Fruit fly (Drosophila melanogaster) whole organism, embryonic: ENCODE measurements around the gene rictor.

Experiments used
- CG10543 ChIP-seq: fragments of 200-800 bp; sonication (Bioruptor generic); optimal IDR thresholded peaks from 3 replicates; lab custom pipeline; 2017; ENCODE audit warnings: missing biosample characterization, mild to moderate bottlenecking, missing genetic modification characterization, moderate library complexity
- CG11456 ChIP-seq: fragments of 200-800 bp; sonication (Bioruptor generic); IDR thresholded peaks from 3 replicates; pipeline ENCODE4 v1.3.6; 2022; ENCODE audit warnings: missing biosample characterization, missing genetic modification characterization
- CG12769 ChIP-seq: fragments of 200-800 bp; sonication (Bioruptor generic); optimal IDR thresholded peaks from 2 replicates; lab custom pipeline; 2019; ENCODE audit warnings: missing biosample characterization, mild to moderate bottlenecking, missing genetic modification characterization, moderate library complexity
- CG13287 ChIP-seq: fragments of 200-800 bp; sonication (Bioruptor generic); IDR thresholded peaks from 2 replicates; pipeline ENCODE4 v1.3.6; 2022; ENCODE audit warnings: missing biosample characterization, missing genetic modification characterization; ENCODE audit not compliant: partially characterized antibody
- CG14860 ChIP-seq: fragments of 200-800 bp; sonication (Bioruptor generic); IDR thresholded peaks from 3 replicates; pipeline ENCODE4 v1.3.6; 2022; ENCODE audit warnings: missing biosample characterization, missing genetic modification characterization; ENCODE audit not compliant: partially characterized antibody
- CG2678 ChIP-seq: fragments of 200-800 bp; sonication (Bioruptor generic); optimal IDR thresholded peaks from 3 replicates; lab custom pipeline; 2019; ENCODE audit warnings: missing biosample characterization, mild to moderate bottlenecking, missing genetic modification characterization, moderate library complexity
- CG2889 ChIP-seq: fragments of 200-800 bp; sonication (Bioruptor generic); IDR thresholded peaks from 3 replicates; pipeline ENCODE4 v1.3.6; 2022; ENCODE audit warnings: missing biosample characterization, missing genetic modification characterization
- CG30403 ChIP-seq: fragments of 200-800 bp; sonication (Bioruptor generic); optimal IDR thresholded peaks from 3 replicates; lab custom pipeline; 2016; ENCODE audit warnings: missing biosample characterization, missing genetic modification characterization
- CG6689 ChIP-seq: fragments of 200-800 bp; sonication (Bioruptor generic); IDR thresholded peaks from 2 replicates; pipeline ENCODE4 v1.3.6; 2022; ENCODE audit warnings: missing biosample characterization, missing genetic modification characterization
- CG6791 ChIP-seq: fragments of 200-800 bp; sonication (Bioruptor generic); IDR thresholded peaks from 3 replicates; pipeline ENCODE4 v1.3.6; 2022; ENCODE audit warnings: missing biosample characterization, missing genetic modification characterization; ENCODE audit not compliant: partially characterized antibody
- CG8089 ChIP-seq: fragments of 200-800 bp; sonication (Bioruptor generic); optimal IDR thresholded peaks from 3 replicates; lab custom pipeline; 2016; ENCODE audit warnings: missing biosample characterization, missing genetic modification characterization
- CG8478 ChIP-seq: fragments of >200 bp; optimal IDR thresholded peaks from 2 replicates; lab custom pipeline; 2018
- CG9215 ChIP-seq: fragments of 200-800 bp; sonication (Bioruptor generic); IDR thresholded peaks from 2 replicates; pipeline ENCODE4 v1.3.6; 2022; ENCODE audit warnings: missing biosample characterization, missing genetic modification characterization
- CG9437 ChIP-seq: fragments of 200-800 bp; sonication (Bioruptor generic); optimal IDR thresholded peaks from 2 replicates; lab custom pipeline; 2018; ENCODE audit warnings: missing biosample characterization, mild to moderate bottlenecking, missing genetic modification characterization
- CG9797 ChIP-seq: fragments of 200-800 bp; sonication (Bioruptor generic); optimal IDR thresholded peaks from 3 replicates; lab custom pipeline; 2018; ENCODE audit warnings: missing biosample characterization, mild to moderate bottlenecking, missing genetic modification characterization
- Dref ChIP-seq: fragments of 200-800 bp; sonication (Bioruptor generic); IDR thresholded peaks from 2 replicates; pipeline ENCODE4 v1.3.6; 2022; ENCODE audit warnings: missing biosample characterization, missing genetic modification characterization
- Ets65A ChIP-seq: fragments of 200-800 bp; sonication (Bioruptor generic); peaks from one replicate; lab custom pipeline; 2016; ENCODE audit warnings: missing biosample characterization, missing genetic modification characterization
- HmgZ ChIP-seq: fragments of 200-800 bp; sonication (Bioruptor generic); optimal IDR thresholded peaks from 2 replicates; lab custom pipeline; 2018; ENCODE audit warnings: missing biosample characterization, mild to moderate bottlenecking, missing genetic modification characterization
- Jarid2 ChIP-seq: fragments of 200-800 bp; sonication (Bioruptor generic); optimal IDR thresholded peaks from 3 replicates; lab custom pipeline; 2017; ENCODE audit warnings: mild to moderate bottlenecking, missing biosample characterization, missing genetic modification reagents, missing genetic modification characterization
- MESR4 ChIP-seq: fragments of 200-800 bp; sonication (Bioruptor generic); optimal IDR thresholded peaks from 2 replicates; lab custom pipeline; 2018; ENCODE audit warnings: missing biosample characterization, mild to moderate bottlenecking, missing genetic modification characterization, moderate library complexity
- Med ChIP-seq: fragments of 200-800 bp; sonication (Bioruptor generic); peaks from one replicate; lab custom pipeline; 2016; ENCODE audit warnings: missing biosample characterization, missing genetic modification characterization, mild to moderate bottlenecking, inconsistent platforms, moderate library complexity
- Nf-YB ChIP-seq: fragments of 200-800 bp; sonication (Bioruptor generic); optimal IDR thresholded peaks from 3 replicates; lab custom pipeline; 2019; ENCODE audit warnings: missing biosample characterization, mild to moderate bottlenecking, missing genetic modification characterization, moderate library complexity
- Nf-YC ChIP-seq: fragments of 200-800 bp; optimal IDR thresholded peaks from 3 replicates; lab custom pipeline; 2019; ENCODE audit warnings: missing biosample characterization, mild to moderate bottlenecking, missing genetic modification characterization, moderate library complexity
- Oaz ChIP-seq: fragments of 200-800 bp; sonication (Bioruptor generic); IDR thresholded peaks from 2 replicates; pipeline ENCODE4 v1.3.6; 2022; ENCODE audit warnings: missing biosample characterization, missing genetic modification characterization
- Oli ChIP-seq: fragments of 200-800 bp; sonication (Bioruptor generic); optimal IDR thresholded peaks from 2 replicates; lab custom pipeline; 2018; ENCODE audit warnings: missing biosample characterization, mild to moderate bottlenecking, missing genetic modification characterization, moderate library complexity
- Opbp ChIP-seq: fragments of 200-800 bp; sonication (Bioruptor generic); IDR thresholded peaks from 3 replicates; pipeline ENCODE4 v1.3.6; 2022; ENCODE audit warnings: missing biosample characterization, missing genetic modification characterization; ENCODE audit not compliant: partially characterized antibody
- Ravus ChIP-seq: fragments of 200-800 bp; sonication (Bioruptor generic); IDR thresholded peaks from 2 replicates; pipeline ENCODE4 v1.3.6; 2022; ENCODE audit warnings: missing biosample characterization, missing genetic modification characterization
- Sry-δ ChIP-seq: fragments of 200-800 bp; sonication (Bioruptor generic); optimal IDR thresholded peaks from 2 replicates; lab custom pipeline; 2016; ENCODE audit warnings: missing biosample characterization, missing genetic modification characterization
- ato ChIP-seq: fragments of 200-800 bp; sonication (Bioruptor generic); IDR thresholded peaks from 2 replicates; pipeline ENCODE4 v1.3.6; 2022; ENCODE audit warnings: missing biosample characterization, missing genetic modification characterization; ENCODE audit not compliant: partially characterized antibody
- az2 ChIP-seq: fragments of 200-800 bp; sonication (Bioruptor generic); optimal IDR thresholded peaks from 3 replicates; lab custom pipeline; 2016; ENCODE audit warnings: missing biosample characterization, missing genetic modification characterization
- bab2 ChIP-seq: fragments of 200-800 bp; sonication (Bioruptor generic); optimal IDR thresholded peaks from 2 replicates; lab custom pipeline; 2016; ENCODE audit warnings: missing biosample characterization, missing genetic modification characterization
- bbx ChIP-seq: fragments of 200-800 bp; sonication (Bioruptor generic); IDR thresholded peaks from 2 replicates; pipeline ENCODE4 v1.3.6; 2022; ENCODE audit warnings: missing biosample characterization, missing genetic modification characterization; ENCODE audit not compliant: partially characterized antibody
- cato ChIP-seq: fragments of 200-800 bp; sonication (Bioruptor generic); optimal IDR thresholded peaks from 2 replicates; lab custom pipeline; 2016; ENCODE audit warnings: missing biosample characterization, missing genetic modification characterization, borderline replicate concordance
- eyg ChIP-seq: fragments of 200-800 bp; sonication (Bioruptor generic); optimal IDR thresholded peaks from 3 replicates; lab custom pipeline; 2016; ENCODE audit warnings: missing biosample characterization, missing genetic modification characterization
- ftz-f1 ChIP-seq: fragments of 200-800 bp; sonication (Bioruptor generic); optimal IDR thresholded peaks from 2 replicates; lab custom pipeline; 2016; ENCODE audit warnings: missing biosample characterization, missing genetic modification characterization
- grau ChIP-seq: fragments of 200-800 bp; optimal IDR thresholded peaks from 3 replicates; lab custom pipeline; 2019; ENCODE audit warnings: missing biosample characterization, mild to moderate bottlenecking, missing genetic modification characterization, moderate library complexity
- ham ChIP-seq: fragments of 200-800 bp; sonication (Bioruptor generic); IDR thresholded peaks from 2 replicates; pipeline ENCODE4 v1.3.6; 2022; ENCODE audit warnings: missing biosample characterization, missing genetic modification characterization
- mam ChIP-seq: fragments of 200-800 bp; sonication (Bioruptor generic); optimal IDR thresholded peaks from 3 replicates; lab custom pipeline; 2016; ENCODE audit warnings: missing biosample characterization, missing genetic modification characterization
- otp ChIP-seq: fragments of 200-800 bp; sonication (Bioruptor generic); IDR thresholded peaks from 3 replicates; pipeline ENCODE4, ENCODE4 v1.3.6; 2022; ENCODE audit warnings: missing biosample characterization, missing genetic modification characterization
- pita ChIP-seq: fragments of 200-800 bp; sonication (Bioruptor generic); optimal IDR thresholded peaks from 2 replicates; lab custom pipeline; 2017; ENCODE audit warnings: missing biosample characterization, mild to moderate bottlenecking, missing genetic modification characterization
- prd ChIP-seq, 3 experiments: fragments of >200 bp in 2 of 3; fragments of 200-800 bp in 1 of 3; sonication (Bioruptor generic) in 1 of 3; optimal IDR thresholded peaks in 2 of 3; IDR thresholded peaks in 1 of 3; 2 replicates in 2 of 3; 3 replicates in 1 of 3; pipeline versions ENCODE4 v1.3.6 to Lab custom; 2017 to 2022; ENCODE audit warnings: missing biosample characterization in 1 of 3, missing genetic modification characterization in 1 of 3
- sc ChIP-seq, 3 experiments: fragments of >200 bp in 2 of 3; fragments of 200-800 bp in 1 of 3; sonication (Bioruptor generic) in 1 of 3; optimal IDR thresholded peaks; 2 replicates in 2 of 3; 3 replicates in 1 of 3; lab custom pipeline; 2017; ENCODE audit warnings: mild to moderate bottlenecking in 1 of 3, missing biosample characterization in 1 of 3, missing genetic modification characterization in 1 of 3, missing genetic modification reagents in 1 of 3
- sd ChIP-seq: fragments of 200-800 bp; sonication (Bioruptor generic); optimal IDR thresholded peaks from 3 replicates; lab custom pipeline; 2018; ENCODE audit warnings: missing biosample characterization, mild to moderate bottlenecking, missing genetic modification characterization, moderate library complexity
- sna ChIP-seq: fragments of 200-800 bp; sonication (Bioruptor generic); IDR thresholded peaks from 2 replicates; pipeline ENCODE4 v1.3.6; 2022; ENCODE audit warnings: missing biosample characterization, missing genetic modification characterization; ENCODE audit not compliant: partially characterized antibody
- ssp ChIP-seq: fragments of 200-800 bp; sonication (Bioruptor generic); IDR thresholded peaks from 2 replicates; pipeline ENCODE4 v1.3.6; 2022; ENCODE audit warnings: missing biosample characterization, missing genetic modification characterization
- trem ChIP-seq: fragments of 200-800 bp; optimal IDR thresholded peaks from 3 replicates; lab custom pipeline; 2019; ENCODE audit warnings: missing biosample characterization, mild to moderate bottlenecking, missing genetic modification characterization, moderate library complexity
- wek ChIP-seq: fragments of 200-800 bp; sonication (Bioruptor generic); optimal IDR thresholded peaks from 3 replicates; lab custom pipeline; 2018; ENCODE audit warnings: missing biosample characterization, mild to moderate bottlenecking, missing genetic modification characterization, moderate library complexity
- yki ChIP-seq: fragments of >200 bp; optimal IDR thresholded peaks from 3 replicates; lab custom pipeline; 2018

rictor gene

dm6 chrX:19262553-19262952 lies 1.5 kb upstream of the rictor start (continued):
- TF ChIP-seq Ravus = no peak
- TF ChIP-seq Nf-YB (GFP tag; lab: Kevin White, UChicago) = no peak
- 0 out of 2 replicates have a peak, but pooled peaks have one; percentile 16 for TF ChIP-seq CG6689 (GFP tag; lab: Robert Waterston, UW)
- no peak for TF ChIP-seq otp (GFP tag; lab: Robert Waterston, UW)
- TF ChIP-seq CG11456 = no peak
- no peak for TF ChIP-seq bab2 (GFP tag; lab: Kevin White, UChicago)
- no peak for TF ChIP-seq CG9437
- TF ChIP-seq CG12769 (tag; lab: Kevin White, UChicago) = no peak
- no peak for TF ChIP-seq sc (optimal IDR thresholded peaks at IDR 0.05; lab: Kevin White, UChicago)
- no peak for TF ChIP-seq sc (GFP tag; optimal IDR thresholded peaks at IDR 0.05; lab: Kevin White, UChicago)
- peak; percentile 5 for TF ChIP-seq Oli (tag; lab: Kevin White, UChicago)
- TF ChIP-seq az2 (GFP tag; lab: Kevin White, UChicago) = no peak
- TF ChIP-seq Oaz (GFP tag; lab: Robert Waterston, UW) = no peak
- no peak for TF ChIP-seq pita (GFP tag; lab: Kevin White, UChicago)
- TF ChIP-seq trem (tag; lab: Kevin White, UChicago) = no peak
- no peak for TF ChIP-seq ftz-f1 (GFP tag; lab: Kevin White, UChicago)
- TF ChIP-seq, all 482 proteins: peak for 37

- TF ChIP-seq ham (GFP tag; lab: Robert Waterston, UW) (0 out of 2 replicates have a peak, but pooled peaks have one; percentile 10), prd (optimal IDR thresholded peaks at IDR 0.05; lab: Kevin White, UChicago) (no peak), prd (GFP tag; IDR thresholded peaks at IDR 0.05; lab: Robert Waterston, UW) (0 out of 3 replicates have a peak, but pooled peaks have one; percentile 4), Sry-δ (GFP tag; lab: Kevin White, UChicago) (peak; percentile 10), sna (peak; percentile 50), Med (peak; percentile 65), CG8089 (GFP tag; lab: Kevin White, UChicago) (no peak), eyg (GFP tag; lab: Kevin White, UChicago) (no peak), CG14860 (peak; percentile 32; the same call in 1 of the 3 replicates), ssp (no peak), yki (no peak), HmgZ (peak; percentile 3), Dref (GFP tag; lab: Robert Waterston, UW) (peak; percentile 73), Jarid2 (GFP tag; lab: Kevin White, UChicago) (peak; percentile 38), CG10543 (GFP tag; lab: Kevin White, UChicago) (peak; percentile 27), Opbp (peak; percentile 49; the same call in 1 of the 3 replicates), wek (peak; percentile 22), CG8478 (lab: Kevin White, UChicago) (no peak), CG2889 (GFP tag; lab: Robert Waterston, UW) (no peak), CG13287 (GFP tag; lab: Robert Waterston, UW) (peak; percentile 50), ato (GFP tag; lab: Robert Waterston, UW) (peak; percentile 40; the same call in 1 of the 2 replicates), mam (no peak), bbx (GFP tag; lab: Robert Waterston, UW) (peak; percentile 46), CG9215 (GFP tag; lab: Robert Waterston, UW) (no peak), Ets65A (GFP tag; lab: Kevin White, UChicago) (no peak), sd (tag; lab: Kevin White, UChicago) (no peak), CG9797 (GFP tag; lab: Kevin White, UChicago) (peak; percentile 29), CG6791 (GFP tag; lab: Robert Waterston, UW) (0 out of 3 replicates have a peak, but pooled peaks have one; percentile 15), cato (GFP tag; lab: Kevin White, UChicago) (no peak), MESR4 (GFP tag; lab: Kevin White, UChicago) (peak; percentile 89), CG2678 (tag; lab: Kevin White, UChicago) (no peak), Nf-YC (tag; lab: Kevin White, UChicago) (peak; percentile 48), CG30403 (GFP tag; lab: Kevin White, UChicago) (no peak), grau (tag; lab: Kevin White, UChicago) (peak; percentile 3)
These were observed 575 bp upstream of the rictor start, which contains the start of gene Vav for dm6 chrX:19261528-19262102. Gene Vav, plus strand, starts transcription at chrX:19261820.
